Fruit fly (Drosophila melanogaster): Measurements from ENCODE around the gene CCT2.
A peak's percentile ranks its signal among the peaks of the same experiment; 100 is the strongest.

The CCT2 gene

dm6 chrX:9117831-9118230 lies 28.5 kb downstream of the CCT2 start (continued):
- no peak for TF ChIP-seq HLHmδ (GFP tag; optimal IDR thresholded peaks at IDR 0.05)
- TF ChIP-seq Elba2 (GFP tag; optimal IDR thresholded peaks at IDR 0.05), result peak; percentile 30
- no peak for TF ChIP-seq exex (tag; optimal IDR thresholded peaks at IDR 0.05)
- no peak for TF ChIP-seq CG2202 (tag; optimal IDR thresholded peaks at IDR 0.05)
- no peak for TF ChIP-seq D (optimal IDR thresholded peaks at IDR 0.05)
- no peak for TF ChIP-seq D (GFP tag; optimal IDR thresholded peaks at IDR 0.05)
- TF ChIP-seq CG4360 (GFP tag; IDR thresholded peaks at IDR 0.05), result no peak
- no peak for TF ChIP-seq Mad (GFP tag; optimal IDR thresholded peaks at IDR 0.05)
- no peak for TF ChIP-seq bab2 (GFP tag; optimal IDR thresholded peaks at IDR 0.05)
- TF ChIP-seq CG31441 (GFP tag; IDR thresholded peaks at IDR 0.05), result no peak
- no peak for TF ChIP-seq ttk (GFP tag; IDR thresholded peaks at IDR 0.05)
- no peak for TF ChIP-seq dysf (GFP tag; IDR thresholded peaks at IDR 0.05)
- TF ChIP-seq sens (GFP tag), result peak; percentile 61
- TF ChIP-seq eve (GFP tag; optimal IDR thresholded peaks at IDR 0.05), result no peak
- no peak for TF ChIP-seq lbe (GFP tag; optimal IDR thresholded peaks at IDR 0.05)

- TF ChIP-seq CG14710 (tag; optimal IDR thresholded peaks at IDR 0.05) (peak; percentile 47), hkb (optimal IDR thresholded peaks at IDR 0.05) (no peak), hkb (GFP tag; IDR thresholded peaks at IDR 0.05) (peak; percentile 64), jing (GFP tag; optimal IDR thresholded peaks at IDR 0.05) (no peak), CG14441 (GFP tag; IDR thresholded peaks at IDR 0.05) (no peak), Fer1 (GFP tag; optimal IDR thresholded peaks at IDR 0.05) (peak; percentile 59), ind (GFP tag; optimal IDR thresholded peaks at IDR 0.05) (peak; percentile 49), lmd (GFP tag; IDR thresholded peaks at IDR 0.05) (peak; percentile 57), dati (GFP tag; IDR thresholded peaks at IDR 0.05) (no peak), al (GFP tag; IDR thresholded peaks at IDR 0.05) (no peak), CG10267 (tag; optimal IDR thresholded peaks at IDR 0.05) (peak; percentile 16), CG12104 (GFP tag; optimal IDR thresholded peaks at IDR 0.05) (peak; percentile 17), CG15514 (GFP tag; optimal IDR thresholded peaks at IDR 0.05) (peak; percentile 37), Nf-YB (GFP tag; optimal IDR thresholded peaks at IDR 0.05) (no peak), HmgZ (tag; optimal IDR thresholded peaks at IDR 0.05) (no peak), Bteb2 (GFP tag; optimal IDR thresholded peaks at IDR 0.05) (no peak), chif (GFP tag; optimal IDR thresholded peaks at IDR 0.05) (peak in 1 of 2 experiments; percentile 6), emc (GFP tag; optimal IDR thresholded peaks at IDR 0.05) (no peak), ranshi (GFP tag; IDR thresholded peaks at IDR 0.05) (0 out of 2 replicates have a peak, but pooled peaks have one; percentile 13), CG4820 (GFP tag; optimal IDR thresholded peaks at IDR 0.05) (peak; percentile 36), CG2116 (GFP tag; optimal IDR thresholded peaks at IDR 0.05) (no peak), hb (GFP tag; IDR thresholded peaks at IDR 0.05; ENCODE audit: partially characterized antibody) (no peak), en (GFP tag; optimal IDR thresholded peaks at IDR 0.05) (no peak), CG17385 (GFP tag; optimal IDR thresholded peaks at IDR 0.05) (peak; percentile 54), E2f1 (GFP tag; IDR thresholded peaks at IDR 0.05) (no peak), ewg (GFP tag; optimal IDR thresholded peaks at IDR 0.05) (peak; percentile 1), CG6254 (GFP tag; optimal IDR thresholded peaks at IDR 0.05) (no peak), CG6791 (GFP tag; IDR thresholded peaks at IDR 0.05; ENCODE audit: partially characterized antibody) (no peak), NK7.1 (GFP tag; optimal IDR thresholded peaks at IDR 0.05) (peak; percentile 20), chinmo (GFP tag; IDR thresholded peaks at IDR 0.05; ENCODE audit: partially characterized antibody) (0 out of 4 replicates have a peak, but pooled peaks have one; percentile 49), CG6854 (GFP tag; optimal IDR thresholded peaks at IDR 0.05) (peak; percentile 30), CG4854 (GFP tag; optimal IDR thresholded peaks at IDR 0.05) (no peak), her (GFP tag; optimal IDR thresholded peaks at IDR 0.05) (no peak), CG2120 (GFP tag; optimal IDR thresholded peaks at IDR 0.05) (no peak), prd (optimal IDR thresholded peaks at IDR 0.05) (no peak), prd (GFP tag; IDR thresholded peaks at IDR 0.05) (peak; percentile 27; the same call in 2 of the 3 replicates)
These were observed 29.8 kb downstream of the CCT2 start for dm6 chrX:9118961-9119633.
